Worm (Caenorhabditis elegans) whole organism, L1 larva: Measurements from ENCODE around the gene nas-13.
A peak's percentile ranks its signal among the peaks of the same experiment; 100 is the strongest.

Experiments
- ama-1 ChIP-seq: fragments of 150-350 bp; optimal IDR thresholded peaks from 2 replicates; lab custom pipeline; 2014
- dpl-1 ChIP-seq, 3 experiments: fragments of 150-350 bp in 2 of 3; sonication (generic microtip) in 1 of 3; optimal IDR thresholded peaks; 2 replicates each; lab custom pipeline; 2014 to 2017; ENCODE audit warnings: missing biosample characterization in 3 of 3, missing genetic modification characterization in 3 of 3, missing genetic modification reagents in 3 of 3
- elt-2 ChIP-seq: sonication (generic microtip); optimal IDR thresholded peaks from 2 replicates; lab custom pipeline; 2016; ENCODE audit warnings: missing genetic modification characterization, mild to moderate bottlenecking, inconsistent platforms, missing compliant biosample characterization, missing genetic modification reagents
- mdl-1 ChIP-seq, 2 experiments: fragments of 150-350 bp; optimal IDR thresholded peaks; 2 replicates each; lab custom pipeline; 2014 to 2017; ENCODE audit warnings: missing biosample characterization in 2 of 2, missing genetic modification characterization in 2 of 2, inconsistent platforms in 1 of 2
- nhr-12 ChIP-seq: sonication (generic microtip); optimal IDR thresholded peaks from 2 replicates; lab custom pipeline; 2017; ENCODE audit warnings: missing biosample characterization, missing genetic modification characterization
- nhr-77 ChIP-seq: fragments of 150-350 bp; optimal IDR thresholded peaks from 2 replicates; lab custom pipeline; 2014; ENCODE audit warnings: missing biosample characterization, missing genetic modification characterization
- pqm-1 ChIP-seq: sonication (generic microtip); optimal IDR thresholded peaks from 3 replicates; lab custom pipeline; 2017; ENCODE audit warnings: missing biosample characterization, missing genetic modification characterization

ce11 chrX:15408577-15408976 lies 19.5 kb downstream of the nas-13 start:
- peak; percentile 92 for TF ChIP-seq elt-2 (tag; lab: Kevin White, UChicago)
- no peak for TF ChIP-seq dpl-1 (GFP tag; optimal IDR thresholded peaks at IDR 0.05; lab: Kevin White, UChicago)
- TF ChIP-seq nhr-77 (tag; lab: Kevin White, UChicago), result no peak
- TF ChIP-seq nhr-12 (tag; lab: Kevin White, UChicago), result no peak
- TF ChIP-seq ama-1, result no peak
- TF ChIP-seq pqm-1 (tag; lab: Kevin White, UChicago), result no peak
- TF ChIP-seq mdl-1 (tag; optimal IDR thresholded peaks at IDR 0.05; lab: Kevin White, UChicago), result no peak
